Worm (Caenorhabditis elegans) whole organism, L4 larva: ENCODE results near the gene smvt-1.

ENCODE experiments used
- D1046.2 ChIP-seq: fragments of 200-800 bp; sonication (Bioruptor generic); IDR thresholded peaks from 2 replicates; pipeline ENCODE4 v1.3.6; 2022; ENCODE audit warnings: missing genetic modification characterization, missing compliant biosample characterization
- R02D3.7 ChIP-seq: fragments of 150-350 bp; sonication (generic microtip); optimal IDR thresholded peaks from 3 replicates; lab custom pipeline; 2014; ENCODE audit warnings: missing biosample characterization, missing genetic modification characterization
- Y75B8A.6 ChIP-seq: fragments of 200-800 bp; sonication (Bioruptor generic); IDR thresholded peaks from 2 replicates; pipeline ENCODE4 v1.3.6; 2022; ENCODE audit warnings: missing genetic modification reagents, missing genetic modification characterization, missing compliant biosample characterization
- aha-1 ChIP-seq: fragments of 150-350 bp; peaks from one replicate; lab custom pipeline; 2014; ENCODE audit warnings: missing biosample characterization, missing genetic modification characterization
- ama-1 ChIP-seq: fragments of 150-350 bp; optimal IDR thresholded peaks from 2 replicates; lab custom pipeline; 2014; ENCODE audit warnings: inconsistent platforms, mixed read lengths
- ceh-44 ChIP-seq: fragments of 200-800 bp; sonication (Bioruptor generic); IDR thresholded peaks from 2 replicates; pipeline ENCODE4 v1.3.6; 2022; ENCODE audit warnings: missing genetic modification reagents, missing genetic modification characterization, missing compliant biosample characterization
- ctbp-1 ChIP-seq: fragments of 200-800 bp; sonication (Bioruptor generic); IDR thresholded peaks from 2 replicates; pipeline ENCODE4 v1.3.6; 2022; ENCODE audit warnings: missing genetic modification reagents, missing genetic modification characterization, missing compliant biosample characterization
- daf-12 ChIP-seq: fragments of 150-350 bp; optimal IDR thresholded peaks from 2 replicates; lab custom pipeline; 2014; ENCODE audit warnings: missing biosample characterization, missing genetic modification reagents, missing genetic modification characterization
- daf-16 ChIP-seq, 3 experiments: sonication (generic microtip); optimal IDR thresholded peaks; 2 replicates each; lab custom pipeline; 2016 to 2017; ENCODE audit warnings: missing genetic modification characterization in 3 of 3, missing genetic modification reagents in 3 of 3, mild to moderate bottlenecking in 2 of 3, missing compliant biosample characterization in 2 of 3, missing biosample characterization in 1 of 3, moderate library complexity in 1 of 3
- daf-19 ChIP-seq: fragments of 200-800 bp; sonication (Bioruptor generic); conservative IDR thresholded peaks from 2 replicates; pipeline ENCODE4 v1.3.6; 2022; ENCODE audit warnings: missing genetic modification characterization, missing compliant biosample characterization
- dmd-6 ChIP-seq: fragments of 200-800 bp; sonication (Bioruptor generic); IDR thresholded peaks from 2 replicates; pipeline ENCODE4 v1.3.6; 2022; ENCODE audit warnings: missing genetic modification reagents, missing genetic modification characterization, missing compliant biosample characterization
- dpl-1 ChIP-seq: fragments of 150-350 bp; optimal IDR thresholded peaks from 2 replicates; lab custom pipeline; 2014; ENCODE audit warnings: missing biosample characterization, missing genetic modification reagents, missing genetic modification characterization
- duxl-1 ChIP-seq: sonication (generic microtip); optimal IDR thresholded peaks from 2 replicates; lab custom pipeline; 2016; ENCODE audit warnings: mild to moderate bottlenecking, missing genetic modification characterization, moderate library complexity, missing compliant biosample characterization; ENCODE audit not compliant: poor library complexity
- dve-1 ChIP-seq: sonication (generic microtip); optimal IDR thresholded peaks from 2 replicates; lab custom pipeline; 2017; ENCODE audit warnings: antibody characterized with exemption, mild to moderate bottlenecking, missing genetic modification characterization, missing compliant biosample characterization; ENCODE audit not compliant: insufficient read depth
- egl-43 ChIP-seq: fragments of 200-800 bp; sonication (Bioruptor generic); IDR thresholded peaks from 2 replicates; pipeline ENCODE4 v1.3.6; 2022; ENCODE audit warnings: missing genetic modification reagents, missing genetic modification characterization, missing compliant biosample characterization
- hif-1 ChIP-seq, 2 experiments: sonication (generic microtip); optimal IDR thresholded peaks; 2 replicates each; lab custom pipeline; 2016 to 2017; ENCODE audit warnings: missing compliant biosample characterization in 2 of 2, missing genetic modification characterization in 2 of 2, missing genetic modification reagents in 2 of 2, missing genotype in 2 of 2, mild to moderate bottlenecking in 1 of 2
- hlh-30 ChIP-seq: sonication (generic microtip); optimal IDR thresholded peaks from 2 replicates; lab custom pipeline; 2017; ENCODE audit warnings: antibody characterized with exemption, mild to moderate bottlenecking, missing genetic modification characterization, missing compliant biosample characterization; ENCODE audit not compliant: insufficient read depth
- lin-13 ChIP-seq: fragments of 150-350 bp; optimal IDR thresholded peaks from 2 replicates; lab custom pipeline; 2014; ENCODE audit warnings: missing biosample characterization, missing genetic modification reagents, missing genetic modification characterization
- lsy-2 ChIP-seq, 2 experiments: fragments of 150-350 bp in 1 of 2; sonication (generic microtip) in 1 of 2; optimal IDR thresholded peaks; 2 replicates each; lab custom pipeline; 2014 to 2017; ENCODE audit warnings: missing biosample characterization in 2 of 2, missing genetic modification characterization in 2 of 2
- mdl-1 ChIP-seq, 2 experiments: fragments of 150-350 bp in 1 of 2; sonication (generic microtip) in 1 of 2; optimal IDR thresholded peaks; 2 replicates each; lab custom pipeline; 2014 to 2017; ENCODE audit warnings: missing biosample characterization in 2 of 2, missing genetic modification characterization in 2 of 2
- mdt-29 ChIP-seq: fragments of 200-800 bp; sonication (Bioruptor generic); IDR thresholded peaks from 2 replicates; pipeline ENCODE4 v1.3.6; 2022; ENCODE audit warnings: missing genetic modification reagents, missing genetic modification characterization, missing compliant biosample characterization
- nhr-10 ChIP-seq: fragments of 150-350 bp; optimal IDR thresholded peaks from 2 replicates; lab custom pipeline; 2014; ENCODE audit warnings: missing biosample characterization, missing genetic modification characterization
- nhr-11 ChIP-seq: fragments of 150-350 bp; optimal IDR thresholded peaks from 2 replicates; lab custom pipeline; 2014; ENCODE audit warnings: missing biosample characterization, missing genetic modification characterization
- nhr-41 ChIP-seq: fragments of 200-800 bp; sonication (Bioruptor generic); IDR thresholded peaks from 2 replicates; pipeline ENCODE4 v1.3.6; 2022; ENCODE audit warnings: missing genetic modification reagents, missing genetic modification characterization, missing compliant biosample characterization
- nhr-48 ChIP-seq: sonication (generic microtip); optimal IDR thresholded peaks from 2 replicates; lab custom pipeline; 2016; ENCODE audit warnings: mild to moderate bottlenecking, missing genetic modification characterization, missing compliant biosample characterization
- nhr-77 ChIP-seq: fragments of 150-350 bp; optimal IDR thresholded peaks from 2 replicates; lab custom pipeline; 2014; ENCODE audit warnings: missing biosample characterization, missing genetic modification characterization
- php-3 ChIP-seq: fragments of 200-800 bp; sonication (Bioruptor generic); IDR thresholded peaks from 2 replicates; pipeline ENCODE4 v1.3.6; 2022; ENCODE audit warnings: missing genetic modification reagents, missing genetic modification characterization, missing compliant biosample characterization
- pqm-1 ChIP-seq: sonication (generic microtip); optimal IDR thresholded peaks from 2 replicates; lab custom pipeline; 2017; ENCODE audit warnings: missing biosample characterization, missing genetic modification characterization
- saeg-2 ChIP-seq: fragments of 200-800 bp; sonication (Bioruptor generic); IDR thresholded peaks from 2 replicates; pipeline ENCODE4 v1.3.6; 2022; ENCODE audit warnings: missing genetic modification reagents, missing genetic modification characterization, missing compliant biosample characterization
- snpc-4 ChIP-seq: fragments of 150-350 bp; optimal IDR thresholded peaks from 2 replicates; lab custom pipeline; 2014; ENCODE audit warnings: missing biosample characterization, missing genetic modification characterization
- tra-1 ChIP-seq: fragments of 200-800 bp; sonication (Bioruptor generic); IDR thresholded peaks from 2 replicates; pipeline ENCODE4 v1.3.6; 2022; ENCODE audit warnings: missing genetic modification reagents, missing genetic modification characterization, missing compliant biosample characterization
- unc-130 ChIP-seq: sonication (generic microtip); optimal IDR thresholded peaks from 2 replicates; lab custom pipeline; 2016; ENCODE audit warnings: missing genetic modification reagents, missing genetic modification characterization, missing compliant biosample characterization
- zfp-2 ChIP-seq: sonication (generic microtip); optimal IDR thresholded peaks from 2 replicates; lab custom pipeline; 2016; ENCODE audit warnings: mild to moderate bottlenecking, missing genetic modification characterization, missing compliant biosample characterization
- zip-11 ChIP-seq: fragments of 200-800 bp; sonication (Bioruptor generic); IDR thresholded peaks from 2 replicates; pipeline ENCODE4 v1.3.6; 2022; ENCODE audit warnings: missing genetic modification characterization, missing compliant biosample characterization
- zip-2 ChIP-seq: fragments of 150-350 bp; optimal IDR thresholded peaks from 2 replicates; lab custom pipeline; 2014; ENCODE audit warnings: missing biosample characterization, missing genetic modification characterization
- ztf-11 ChIP-seq: fragments of 150-350 bp; optimal IDR thresholded peaks from 2 replicates; lab custom pipeline; 2014; ENCODE audit warnings: missing biosample characterization, missing genetic modification characterization

smvt-1 gene

ce11 chrX:2548884-2549283 is at the start of gene smvt-1:
Gene smvt-1, minus strand, starts transcription at chrX:2548984.
- no peak for TF ChIP-seq mdl-1 (tag; optimal IDR thresholded peaks at IDR 0.05; lab: Kevin White, UChicago)
- TF ChIP-seq tra-1 (GFP tag; lab: Robert Waterston, UW), result no peak
- TF ChIP-seq egl-43 (GFP tag; lab: Robert Waterston, UW), result no peak
- no peak for TF ChIP-seq ztf-11
- TF ChIP-seq lin-13 (GFP tag; lab: Kevin White, UChicago), result no peak
- TF ChIP-seq nhr-41 (GFP tag; lab: Robert Waterston, UW), result no peak
- no peak for TF ChIP-seq D1046.2 (GFP tag; lab: Robert Waterston, UW)
- TF ChIP-seq mdt-29 (GFP tag; lab: Robert Waterston, UW), result no peak
- TF ChIP-seq zip-11 (GFP tag; lab: Robert Waterston, UW), result no peak
- no peak for TF ChIP-seq ama-1 (lab: Kevin White, UChicago)
- TF ChIP-seq dmd-6 (GFP tag; lab: Robert Waterston, UW), result no peak
- TF ChIP-seq zip-2 (tag; lab: Kevin White, UChicago), result no peak
- no peak for TF ChIP-seq R02D3.7
- TF ChIP-seq nhr-10 (tag; lab: Kevin White, UChicago), result no peak
- no peak for TF ChIP-seq nhr-77 (tag; lab: Kevin White, UChicago)
- TF ChIP-seq daf-16 (GFP tag; optimal IDR thresholded peaks at IDR 0.05; lab: Kevin White, UChicago), result no peak
- no peak for TF ChIP-seq daf-16 (tag; optimal IDR thresholded peaks at IDR 0.05; lab: Kevin White, UChicago)
- TF ChIP-seq snpc-4 (tag; lab: Kevin White, UChicago), result no peak
- no peak for TF ChIP-seq lsy-2 (tag; optimal IDR thresholded peaks at IDR 0.05; lab: Kevin White, UChicago)
- TF ChIP-seq nhr-48, result no peak

ce11 chrX:2596605-2597004 is 47.8 kb upstream of the smvt-1 start:
- TF ChIP-seq Y75B8A.6 (GFP tag; lab: Robert Waterston, UW), result no peak
- TF ChIP-seq lsy-2 (tag; optimal IDR thresholded peaks at IDR 0.05; lab: Kevin White, UChicago), result peak in 1 of 2 experiments; percentile 17
- no peak for TF ChIP-seq zfp-2
- no peak for TF ChIP-seq ceh-44
- no peak for TF ChIP-seq dve-1 (tag; lab: Kevin White, UChicago)
- peak; percentile 9 for TF ChIP-seq hlh-30 (tag; lab: Kevin White, UChicago)
- TF ChIP-seq ctbp-1, result 0 out of 2 replicates have a peak, but pooled peaks have one; percentile 41
- no peak for TF ChIP-seq unc-130 (GFP tag; lab: Kevin White, UChicago)
- no peak for TF ChIP-seq duxl-1 (tag; lab: Kevin White, UChicago)
- TF ChIP-seq php-3 (GFP tag; lab: Robert Waterston, UW), result no peak
- TF ChIP-seq hif-1 (tag; optimal IDR thresholded peaks at IDR 0.05; lab: Kevin White, UChicago), result peak in 1 of 2 experiments; percentile 75
- no peak for TF ChIP-seq ama-1 (lab: Kevin White, UChicago)
- no peak for TF ChIP-seq daf-12
- no peak for TF ChIP-seq pqm-1 (tag; lab: Kevin White, UChicago)
- no peak for TF ChIP-seq ztf-11
- no peak for TF ChIP-seq dpl-1
- peak; percentile 58 for TF ChIP-seq nhr-11 (tag; lab: Kevin White, UChicago)
- no peak for TF ChIP-seq D1046.2 (GFP tag; lab: Robert Waterston, UW)
- peak; percentile 97 for TF ChIP-seq aha-1 (tag; lab: Kevin White, UChicago)
- TF ChIP-seq daf-19 (GFP tag; lab: Robert Waterston, UW), result no peak

DNA sequence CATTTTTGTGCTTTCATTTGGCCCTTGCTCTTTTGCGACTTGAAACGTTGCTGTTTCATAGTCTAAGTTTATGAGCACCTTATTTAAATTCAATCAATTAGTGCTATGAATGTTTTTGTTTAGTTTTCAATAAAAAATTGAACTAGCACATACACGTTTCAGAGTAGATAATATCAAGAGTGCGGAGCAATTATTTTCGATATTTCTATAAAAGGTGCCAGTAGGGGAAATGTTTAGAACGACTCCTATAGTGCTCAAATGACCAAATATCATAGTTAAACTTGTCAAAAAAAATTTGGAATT is 46.9 kb upstream of the smvt-1 start:
- TF ChIP-seq dmd-6 (GFP tag; lab: Robert Waterston, UW) (no peak), saeg-2 (GFP tag; lab: Robert Waterston, UW) (no peak)
